Worm (Caenorhabditis elegans) whole organism, L1 larva: ENCODE measurements around the gene C23H4.8.
A peak's percentile ranks its signal among the peaks of the same experiment; 100 is the strongest.

ENCODE experiments used
- C04F5.9 ChIP-seq: sonication (generic microtip); optimal IDR thresholded peaks from 2 replicates; lab custom pipeline; 2016; ENCODE audit warnings: missing genetic modification characterization, missing compliant biosample characterization
- aha-1 ChIP-seq: fragments of 150-350 bp; optimal IDR thresholded peaks from 2 replicates; lab custom pipeline; 2014; ENCODE audit warnings: missing biosample characterization, missing genetic modification characterization
- aly-2 ChIP-seq: fragments of 150-350 bp; optimal IDR thresholded peaks from 2 replicates; lab custom pipeline; 2014; ENCODE audit warnings: missing biosample characterization, missing genetic modification characterization
- ceh-63 ChIP-seq: fragments of 200-800 bp; sonication (Bioruptor generic); optimal IDR thresholded peaks from 2 replicates; lab custom pipeline; 2018; ENCODE audit warnings: mild to moderate bottlenecking, missing genetic modification characterization, missing compliant biosample characterization
- ceh-82 ChIP-seq, 3 experiments: fragments of 150-350 bp in 1 of 3; sonication (generic microtip) in 2 of 3; optimal IDR thresholded peaks; 2 replicates each; lab custom pipeline; 2014 to 2017; ENCODE audit warnings: missing biosample characterization in 3 of 3, missing genetic modification characterization in 3 of 3
- ceh-90 ChIP-seq: sonication (generic microtip); optimal IDR thresholded peaks from 2 replicates; lab custom pipeline; 2016; ENCODE audit warnings: missing genetic modification characterization, missing compliant biosample characterization
- ces-1 ChIP-seq: fragments of 150-350 bp; optimal IDR thresholded peaks from 2 replicates; lab custom pipeline; 2014; ENCODE audit warnings: missing biosample characterization, missing genetic modification reagents, missing genetic modification characterization
- dpl-1 ChIP-seq, 3 experiments: fragments of 150-350 bp in 2 of 3; sonication (generic microtip) in 1 of 3; optimal IDR thresholded peaks; 2 replicates each; lab custom pipeline; 2014 to 2017; ENCODE audit warnings: missing biosample characterization in 3 of 3, missing genetic modification characterization in 3 of 3, missing genetic modification reagents in 3 of 3
- dsc-1 ChIP-seq: sonication (generic microtip); optimal IDR thresholded peaks from 2 replicates; lab custom pipeline; 2016; ENCODE audit warnings: mild to moderate bottlenecking, missing genetic modification characterization, missing compliant biosample characterization
- efl-1 ChIP-seq, 4 experiments: fragments of 150-350 bp; optimal IDR thresholded peaks in 3 of 4; peaks in 1 of 4; 1 replicate in 1 of 4; 2 replicates in 3 of 4; lab custom pipeline; 2014; ENCODE audit warnings: missing biosample characterization in 2 of 4, missing genetic modification characterization in 2 of 4, missing genetic modification reagents in 2 of 4
- egl-13 ChIP-seq: sonication (generic microtip); optimal IDR thresholded peaks from 2 replicates; lab custom pipeline; 2016; ENCODE audit warnings: missing genotype, missing genetic modification reagents, missing genetic modification characterization, missing compliant biosample characterization
- egl-27 ChIP-seq, 2 experiments: fragments of 150-350 bp in 1 of 2; sonication (generic microtip); optimal IDR thresholded peaks; 3 replicates each; lab custom pipeline; 2017 to 2018; ENCODE audit warnings: missing biosample characterization in 2 of 2, missing genetic modification characterization in 2 of 2, missing genetic modification reagents in 2 of 2
- ets-5 ChIP-seq: fragments of 200-800 bp; sonication (Bioruptor generic); IDR thresholded peaks from 2 replicates; pipeline ENCODE4 v1.3.6; 2022; ENCODE audit warnings: missing genetic modification characterization, missing compliant biosample characterization
- fkh-8 ChIP-seq: sonication (generic microtip); optimal IDR thresholded peaks from 2 replicates; lab custom pipeline; 2016; ENCODE audit warnings: mild to moderate bottlenecking, missing genetic modification characterization, missing compliant biosample characterization
- hpl-2 ChIP-seq: fragments of 150-350 bp; optimal IDR thresholded peaks from 2 replicates; lab custom pipeline; 2014; ENCODE audit warnings: missing biosample characterization, missing genetic modification reagents, missing genetic modification characterization
- jun-1 ChIP-seq: fragments of 150-350 bp; optimal IDR thresholded peaks from 2 replicates; lab custom pipeline; 2014; ENCODE audit warnings: missing biosample characterization, missing genetic modification reagents, missing genetic modification characterization
- lin-13 ChIP-seq: fragments of 150-350 bp; optimal IDR thresholded peaks from 2 replicates; lab custom pipeline; 2014; ENCODE audit warnings: missing biosample characterization, missing genetic modification reagents, missing genetic modification characterization
- lin-14 ChIP-seq: fragments of 200-800 bp; sonication (Bioruptor generic); optimal IDR thresholded peaks from 2 replicates; lab custom pipeline; 2018; ENCODE audit warnings: mild to moderate bottlenecking, missing genetic modification characterization, moderate library complexity, missing compliant biosample characterization
- lin-15B ChIP-seq: fragments of 150-350 bp; sonication (generic microtip); optimal IDR thresholded peaks from 3 replicates; lab custom pipeline; 2014; ENCODE audit warnings: missing biosample characterization, missing genetic modification characterization
- lsy-2 ChIP-seq, 2 experiments: fragments of 150-350 bp; optimal IDR thresholded peaks; 2 replicates each; lab custom pipeline; 2014; ENCODE audit warnings: missing biosample characterization in 2 of 2, missing genetic modification characterization in 2 of 2
- mdl-1 ChIP-seq, 2 experiments: fragments of 150-350 bp; optimal IDR thresholded peaks; 2 replicates each; lab custom pipeline; 2014 to 2017; ENCODE audit warnings: missing biosample characterization in 2 of 2, missing genetic modification characterization in 2 of 2, inconsistent platforms in 1 of 2
- mef-2 ChIP-seq: fragments of 150-350 bp; optimal IDR thresholded peaks from 2 replicates; lab custom pipeline; 2014; ENCODE audit warnings: missing biosample characterization, missing genetic modification characterization
- mep-1 ChIP-seq: fragments of 150-350 bp; optimal IDR thresholded peaks from 2 replicates; lab custom pipeline; 2014; ENCODE audit warnings: missing biosample characterization, missing genetic modification characterization
- nhr-20 ChIP-seq: sonication (generic microtip); optimal IDR thresholded peaks from 2 replicates; lab custom pipeline; 2016; ENCODE audit warnings: mild to moderate bottlenecking, missing genetic modification characterization, missing compliant biosample characterization
- nhr-28 ChIP-seq: fragments of 150-350 bp; optimal IDR thresholded peaks from 2 replicates; lab custom pipeline; 2014; ENCODE audit warnings: missing biosample characterization, missing genetic modification characterization
- nhr-47 ChIP-seq: sonication (generic microtip); optimal IDR thresholded peaks from 2 replicates; lab custom pipeline; 2016; ENCODE audit warnings: mild to moderate bottlenecking, missing genetic modification characterization, moderate library complexity, missing compliant biosample characterization
- nhr-71 ChIP-seq: sonication (generic microtip); optimal IDR thresholded peaks from 2 replicates; lab custom pipeline; 2016; ENCODE audit warnings: mild to moderate bottlenecking, missing genetic modification characterization, moderate library complexity, missing compliant biosample characterization
- nhr-76 ChIP-seq: sonication (generic microtip); optimal IDR thresholded peaks from 2 replicates; lab custom pipeline; 2017; ENCODE audit warnings: missing biosample characterization, missing genetic modification characterization
- nhr-84 ChIP-seq: sonication (generic microtip); optimal IDR thresholded peaks from 2 replicates; lab custom pipeline; 2017; ENCODE audit warnings: missing biosample characterization, missing genetic modification characterization
- nhr-85 ChIP-seq: sonication (generic microtip); peaks from one replicate; lab custom pipeline; 2016; ENCODE audit warnings: missing genetic modification characterization, inconsistent platforms, missing compliant biosample characterization
- nhr-90 ChIP-seq: sonication (generic microtip); optimal IDR thresholded peaks from 2 replicates; lab custom pipeline; 2016; ENCODE audit warnings: mild to moderate bottlenecking, missing genetic modification characterization, missing compliant biosample characterization; ENCODE audit not compliant: poor library complexity
- pag-3 ChIP-seq: sonication (generic microtip); optimal IDR thresholded peaks from 2 replicates; lab custom pipeline; 2017; ENCODE audit warnings: missing genetic modification characterization, mild to moderate bottlenecking, missing compliant biosample characterization, antibody characterized with exemption, borderline replicate concordance; ENCODE audit not compliant: insufficient read depth
- pax-3 ChIP-seq: fragments of 200-800 bp; sonication (Bioruptor generic); optimal IDR thresholded peaks from 2 replicates; lab custom pipeline; 2018; ENCODE audit warnings: mild to moderate bottlenecking, missing genetic modification characterization, moderate library complexity, missing compliant biosample characterization
- pqm-1 ChIP-seq: sonication (generic microtip); optimal IDR thresholded peaks from 3 replicates; lab custom pipeline; 2017; ENCODE audit warnings: missing biosample characterization, missing genetic modification characterization
- snpc-4 ChIP-seq: fragments of 150-350 bp; optimal IDR thresholded peaks from 2 replicates; lab custom pipeline; 2014; ENCODE audit warnings: missing biosample characterization, missing genetic modification characterization
- sox-4 ChIP-seq: sonication (generic microtip); optimal IDR thresholded peaks from 2 replicates; lab custom pipeline; 2016; ENCODE audit warnings: missing genetic modification characterization, missing compliant biosample characterization
- sptf-1 ChIP-seq: fragments of 150-350 bp; optimal IDR thresholded peaks from 2 replicates; lab custom pipeline; 2014; ENCODE audit warnings: missing biosample characterization, missing genetic modification characterization
- unc-62 ChIP-seq: fragments of 150-350 bp; optimal IDR thresholded peaks from 2 replicates; lab custom pipeline; 2014; ENCODE audit warnings: missing biosample characterization, missing genetic modification reagents, missing genetic modification characterization
- ztf-11 ChIP-seq, 2 experiments: sonication (generic microtip); optimal IDR thresholded peaks; 2 replicates each; lab custom pipeline; 2016 to 2017; ENCODE audit warnings: missing genetic modification characterization in 2 of 2, missing biosample characterization in 1 of 2, missing compliant biosample characterization in 1 of 2

C23H4.8 gene

ce11 chrX:12200577-12200976 lies 16.5 kb upstream of the C23H4.8 start (continued):
- TF ChIP-seq ceh-63 (GFP tag; lab: Kevin White, UChicago) (no peak), dpl-1 (GFP tag; optimal IDR thresholded peaks at IDR 0.05; lab: Kevin White, UChicago) (no peak), lin-13 (peak; percentile 27), mep-1 (tag; lab: Kevin White, UChicago) (peak; percentile 49), ztf-11 (tag; optimal IDR thresholded peaks at IDR 0.05; lab: Kevin White, UChicago) (peak in 1 of 2 experiments; percentile 34), nhr-85 (tag; lab: Kevin White, UChicago) (no peak), lin-15B (no peak), nhr-20 (tag; lab: Kevin White, UChicago) (peak; percentile 45), egl-27 (tag; optimal IDR thresholded peaks at IDR 0.05; lab: Kevin White, UChicago) (no peak), fkh-8 (tag; lab: Kevin White, UChicago) (peak; percentile 97), nhr-84 (no peak), hpl-2 (no peak), ceh-90 (tag; lab: Kevin White, UChicago) (peak; percentile 3), ets-5 (GFP tag; lab: Robert Waterston, UW) (0 out of 2 replicates have a peak, but pooled peaks have one; percentile 18), pag-3 (tag; lab: Kevin White, UChicago) (no peak), sptf-1 (tag; lab: Kevin White, UChicago) (no peak), nhr-90 (tag; lab: Kevin White, UChicago) (no peak), jun-1 (no peak), lin-14 (GFP tag; lab: Kevin White, UChicago) (peak; percentile 85), lsy-2 (tag; optimal IDR thresholded peaks at IDR 0.05; lab: Kevin White, UChicago) (peak; percentile 36 to 55), mdl-1 (tag; optimal IDR thresholded peaks at IDR 0.05; lab: Kevin White, UChicago) (no peak), mef-2 (peak; percentile 9), C04F5.9 (tag; lab: Kevin White, UChicago) (no peak), nhr-47 (tag; lab: Kevin White, UChicago) (peak; percentile 90)
- TF ChIP-seq, all 84 proteins: peak for 27

- TF ChIP-seq aly-2 (tag; lab: Kevin White, UChicago) (no peak), lin-14 (GFP tag; lab: Kevin White, UChicago) (no peak), pag-3 (tag; lab: Kevin White, UChicago) (no peak), efl-1 (optimal IDR thresholded peaks at IDR 0.05; lab: Kevin White, UChicago) (no peak), efl-1 (GFP tag; optimal IDR thresholded peaks at IDR 0.05 in 1 of 2; lab: Kevin White, UChicago) (no peak), ceh-82 (tag; optimal IDR thresholded peaks at IDR 0.05; lab: Kevin White, UChicago) (no peak), ces-1 (GFP tag; lab: Kevin White, UChicago) (no peak), sox-4 (tag; lab: Kevin White, UChicago) (no peak), nhr-76 (tag; lab: Kevin White, UChicago) (no peak), pax-3 (tag; lab: Kevin White, UChicago) (no peak), nhr-28 (tag; lab: Kevin White, UChicago) (no peak), lin-15B (no peak), pqm-1 (tag; lab: Kevin White, UChicago) (no peak), dsc-1 (tag; lab: Kevin White, UChicago) (no peak), aha-1 (tag; lab: Kevin White, UChicago) (no peak)
- TF ChIP-seq, all 84 proteins: peak for 0
Observed at ce11 chrX:12201435-12201834, 15.6 kb upstream of the C23H4.8 start.

- TF ChIP-seq lin-14 (GFP tag; lab: Kevin White, UChicago): peak; percentile 73
- TF ChIP-seq mef-2: peak; percentile 52
- peak; percentile 36 for TF ChIP-seq nhr-47 (tag; lab: Kevin White, UChicago)
- no peak for TF ChIP-seq snpc-4 (tag; lab: Kevin White, UChicago)
- TF ChIP-seq fkh-8 (tag; lab: Kevin White, UChicago): peak; percentile 55
- TF ChIP-seq unc-62 (GFP tag; lab: Kevin White, UChicago): no peak
- peak; percentile 32 for TF ChIP-seq nhr-71 (tag; lab: Kevin White, UChicago)
- TF ChIP-seq egl-13 (tag; lab: Kevin White, UChicago): peak; percentile 39
- peak; percentile 20 for TF ChIP-seq dsc-1 (tag; lab: Kevin White, UChicago)
Observed at ce11 chrX:12201840-12202239, 15.2 kb upstream of the C23H4.8 start.
